Fruit fly (Drosophila melanogaster) Kc167 (cell line): ENCODE measurements around the gene CG10947.

Experiments
- Myc ChIP-seq: fragments of >200 bp; optimal IDR thresholded peaks from 2 replicates; lab custom pipeline; 2017; ENCODE audit warnings: missing external identifiers
- insv ChIP-seq: fragments of >200 bp; optimal IDR thresholded peaks from 3 replicates; lab custom pipeline; 2018; ENCODE audit warnings: missing external identifiers

dm6 chr2L:20438474-20438873 lies 23.9 kb upstream of the CG10947 start:
- TF ChIP-seq insv (lab: Kevin White, UChicago) (no peak), Myc (lab: Kevin White, UChicago) (no peak)
